Worm (Caenorhabditis elegans) whole organism, L3 larva: ENCODE results near the gene C23H3.5.

Experiments
- ceh-82 ChIP-seq: fragments of 150-350 bp; optimal IDR thresholded peaks from 2 replicates; lab custom pipeline; 2014; ENCODE audit warnings: missing biosample characterization, missing genetic modification characterization
- elt-1 ChIP-seq: fragments of 150-350 bp; optimal IDR thresholded peaks from 2 replicates; lab custom pipeline; 2014; ENCODE audit warnings: missing biosample characterization, missing genetic modification characterization
- pha-4 ChIP-seq: fragments of 150-350 bp; optimal IDR thresholded peaks from 2 replicates; lab custom pipeline; 2014; ENCODE audit warnings: missing biosample characterization, missing genetic modification reagents, missing genetic modification characterization

- no peak for TF ChIP-seq pha-4 (tag; lab: Kevin White, UChicago)
- TF ChIP-seq elt-1: no peak
- TF ChIP-seq ceh-82 (tag; lab: Kevin White, UChicago): no peak
These were observed 42.6 kb upstream of the C23H3.5 start for ce11 chrII:4793-5192.
